Fruit fly (Drosophila melanogaster): Measurements from ENCODE around the gene CG44198.

The CG44198 gene

dm6 chr2L:13072747-13073355 is 46.1 kb downstream of the CG44198 start:
- TF ChIP-seq ey (GFP tag; optimal IDR thresholded peaks at IDR 0.05) = peak; percentile 60
- TF ChIP-seq Myc (optimal IDR thresholded peaks at IDR 0.05) = no peak
- TF ChIP-seq Dif (GFP tag; optimal IDR thresholded peaks at IDR 0.05; ENCODE audit: partially characterized antibody) = no peak
- no peak for TF ChIP-seq CrebA (GFP tag; optimal IDR thresholded peaks at IDR 0.05; ENCODE audit: borderline replicate concordance)
- peak; percentile 53 for TF ChIP-seq fru (GFP tag; optimal IDR thresholded peaks at IDR 0.05)
- no peak for TF ChIP-seq CG9705 (GFP tag; optimal IDR thresholded peaks at IDR 0.05)
- TF ChIP-seq OdsH (GFP tag; optimal IDR thresholded peaks at IDR 0.05) = peak; percentile 55
- TF ChIP-seq HLH106 (tag; optimal IDR thresholded peaks at IDR 0.05) = peak; percentile 41
- no peak for TF ChIP-seq Hnf4 (GFP tag; optimal IDR thresholded peaks at IDR 0.05)
- TF ChIP-seq sage (GFP tag; optimal IDR thresholded peaks at IDR 0.05) = no peak
- no peak for TF ChIP-seq lola (GFP tag; optimal IDR thresholded peaks at IDR 0.05)
- no peak for TF ChIP-seq Vsx2 (GFP tag; optimal IDR thresholded peaks at IDR 0.05; ENCODE audit: partially characterized antibody)
- TF ChIP-seq Jra (GFP tag; optimal IDR thresholded peaks at IDR 0.05) = no peak
- peak; percentile 14 for TF ChIP-seq dmrt93B (GFP tag; optimal IDR thresholded peaks at IDR 0.05)
- TF ChIP-seq Sp1 (GFP tag; optimal IDR thresholded peaks at IDR 0.05) = peak; percentile 39
- TF ChIP-seq CG32264 (GFP tag; optimal IDR thresholded peaks at IDR 0.05) = no peak
- TF ChIP-seq woc (GFP tag; optimal IDR thresholded peaks at IDR 0.05) = peak; percentile 33
- no peak for TF ChIP-seq GATAd (GFP tag; optimal IDR thresholded peaks at IDR 0.05)
- TF ChIP-seq jim (GFP tag; optimal IDR thresholded peaks at IDR 0.05) = no peak
- no peak for TF ChIP-seq Abd-B (GFP tag; optimal IDR thresholded peaks at IDR 0.05)
- TF ChIP-seq Rel (GFP tag; optimal IDR thresholded peaks at IDR 0.05) = no peak
- peak; percentile 74 for TF ChIP-seq Rel (tag; optimal IDR thresholded peaks at IDR 0.05)
- TF ChIP-seq dl (GFP tag; optimal IDR thresholded peaks at IDR 0.05; ENCODE audit: insufficient read depth in 1 of 2, partially characterized antibody in 2 of 2) = no peak
- no peak for TF ChIP-seq brk (GFP tag; optimal IDR thresholded peaks at IDR 0.05)
- TF ChIP-seq h (GFP tag; optimal IDR thresholded peaks at IDR 0.05) = peak; percentile 41
- TF ChIP-seq Hr83 (GFP tag; optimal IDR thresholded peaks at IDR 0.05; ENCODE audit: poor library complexity, severe bottlenecking) = no peak
- TF ChIP-seq sv (GFP tag; optimal IDR thresholded peaks at IDR 0.05) = no peak
- TF ChIP-seq dsf (GFP tag; optimal IDR thresholded peaks at IDR 0.05; ENCODE audit: borderline replicate concordance) = no peak
- TF ChIP-seq rgr (GFP tag; optimal IDR thresholded peaks at IDR 0.05) = peak; percentile 25
- no peak for TF ChIP-seq Hr78 (GFP tag; optimal IDR thresholded peaks at IDR 0.05)
- no peak for TF ChIP-seq usp (GFP tag; optimal IDR thresholded peaks at IDR 0.05)
- TF ChIP-seq pan (optimal IDR thresholded peaks at IDR 0.05) = no peak
- TF ChIP-seq Dfd (GFP tag; optimal IDR thresholded peaks at IDR 0.05) = no peak
- TF ChIP-seq foxo (GFP tag; optimal IDR thresholded peaks at IDR 0.05) = peak in 1 of 2 experiments; percentile 48
- TF ChIP-seq psq (GFP tag; optimal IDR thresholded peaks at IDR 0.05) = peak; percentile 38
- no peak for TF ChIP-seq Mio (GFP tag; optimal IDR thresholded peaks at IDR 0.05)
- no peak for TF ChIP-seq N (GFP tag; optimal IDR thresholded peaks at IDR 0.05)
- no peak for TF ChIP-seq tai (GFP tag; optimal IDR thresholded peaks at IDR 0.05)
- peak; percentile 41 for TF ChIP-seq br (GFP tag; optimal IDR thresholded peaks at IDR 0.05)

dm6 chr2L:13071290-13071689 is 47.6 kb downstream of the CG44198 start:
- no peak for TF ChIP-seq Mio (GFP tag; optimal IDR thresholded peaks at IDR 0.05)
- TF ChIP-seq CG9705 (GFP tag; optimal IDR thresholded peaks at IDR 0.05) = no peak
- no peak for TF ChIP-seq CrebA (GFP tag; optimal IDR thresholded peaks at IDR 0.05; ENCODE audit: borderline replicate concordance)
- no peak for TF ChIP-seq lola (GFP tag; optimal IDR thresholded peaks at IDR 0.05)
- no peak for TF ChIP-seq br (GFP tag; optimal IDR thresholded peaks at IDR 0.05)
- no peak for TF ChIP-seq Sp1 (GFP tag; optimal IDR thresholded peaks at IDR 0.05)
- no peak for TF ChIP-seq dmrt93B (GFP tag; optimal IDR thresholded peaks at IDR 0.05)
- no peak for TF ChIP-seq woc (GFP tag; optimal IDR thresholded peaks at IDR 0.05)
- no peak for TF ChIP-seq brk (GFP tag; optimal IDR thresholded peaks at IDR 0.05)
- no peak for TF ChIP-seq pan (optimal IDR thresholded peaks at IDR 0.05)
- no peak for TF ChIP-seq jim (GFP tag; optimal IDR thresholded peaks at IDR 0.05)
- no peak for TF ChIP-seq usp (GFP tag; optimal IDR thresholded peaks at IDR 0.05)
- no peak for TF ChIP-seq h (GFP tag; optimal IDR thresholded peaks at IDR 0.05)
- TF ChIP-seq Jra (GFP tag; optimal IDR thresholded peaks at IDR 0.05) = no peak
- no peak for TF ChIP-seq OdsH (GFP tag; optimal IDR thresholded peaks at IDR 0.05)
- TF ChIP-seq rgr (GFP tag; optimal IDR thresholded peaks at IDR 0.05) = no peak
